Fruit fly (Drosophila melanogaster) whole organism, pupa: ENCODE results near the gene CG12171.

Experiments
- CG12605 ChIP-seq: fragments of 200-800 bp; sonication (Bioruptor generic); IDR thresholded peaks from 2 replicates; pipeline ENCODE4 v1.3.6; 2022; ENCODE audit warnings: missing biosample characterization, missing genetic modification characterization
- CG14655 ChIP-seq: fragments of 200-800 bp; sonication (Bioruptor generic); optimal IDR thresholded peaks from 3 replicates; lab custom pipeline; 2017; ENCODE audit warnings: mild to moderate bottlenecking, missing biosample characterization, missing genetic modification reagents, missing genetic modification characterization
- CG15710 ChIP-seq: fragments of 200-800 bp; sonication (Bioruptor generic); optimal IDR thresholded peaks from 2 replicates; lab custom pipeline; 2018; ENCODE audit warnings: missing biosample characterization, mild to moderate bottlenecking, missing genetic modification characterization, moderate library complexity
- CG17806 ChIP-seq: fragments of 200-800 bp; sonication (Bioruptor generic); optimal IDR thresholded peaks from 2 replicates; lab custom pipeline; 2018; ENCODE audit warnings: missing biosample characterization, mild to moderate bottlenecking, missing genetic modification characterization, moderate library complexity
- CG32121 ChIP-seq: fragments of 200-800 bp; sonication (Bioruptor generic); IDR thresholded peaks from 2 replicates; pipeline ENCODE4 v1.3.6; 2022; ENCODE audit warnings: missing biosample characterization, missing genetic modification characterization
- CG8159 ChIP-seq: fragments of 200-800 bp; sonication (Bioruptor generic); optimal IDR thresholded peaks from 3 replicates; lab custom pipeline; 2018; ENCODE audit warnings: missing biosample characterization, mild to moderate bottlenecking, missing genetic modification characterization, moderate library complexity
- CG9948 ChIP-seq: fragments of 200-800 bp; sonication (Bioruptor generic); optimal IDR thresholded peaks from 2 replicates; lab custom pipeline; 2018; ENCODE audit warnings: missing biosample characterization, mild to moderate bottlenecking, missing genetic modification characterization, moderate library complexity
- EcR ChIP-seq: fragments of 200-800 bp; sonication (Bioruptor generic); optimal IDR thresholded peaks from 3 replicates; lab custom pipeline; 2019; ENCODE audit warnings: missing biosample characterization, missing genetic modification characterization, mild to moderate bottlenecking, moderate library complexity, missing genetic modification reagents
- Pif1B ChIP-seq: fragments of 200-800 bp; sonication (Bioruptor generic); optimal IDR thresholded peaks from 3 replicates; lab custom pipeline; 2016; ENCODE audit warnings: missing biosample characterization, missing genetic modification characterization
- fd96Ca ChIP-seq: fragments of 200-800 bp; sonication (Bioruptor generic); IDR thresholded peaks from 3 replicates; pipeline ENCODE4 v1.3.6; 2022; ENCODE audit warnings: missing biosample characterization, missing genetic modification characterization
- rn ChIP-seq: fragments of 200-800 bp; sonication (Bioruptor generic); IDR thresholded peaks from 2 replicates; pipeline ENCODE4 v1.3.6; 2022; ENCODE audit warnings: missing biosample characterization, missing genetic modification characterization

DNA sequence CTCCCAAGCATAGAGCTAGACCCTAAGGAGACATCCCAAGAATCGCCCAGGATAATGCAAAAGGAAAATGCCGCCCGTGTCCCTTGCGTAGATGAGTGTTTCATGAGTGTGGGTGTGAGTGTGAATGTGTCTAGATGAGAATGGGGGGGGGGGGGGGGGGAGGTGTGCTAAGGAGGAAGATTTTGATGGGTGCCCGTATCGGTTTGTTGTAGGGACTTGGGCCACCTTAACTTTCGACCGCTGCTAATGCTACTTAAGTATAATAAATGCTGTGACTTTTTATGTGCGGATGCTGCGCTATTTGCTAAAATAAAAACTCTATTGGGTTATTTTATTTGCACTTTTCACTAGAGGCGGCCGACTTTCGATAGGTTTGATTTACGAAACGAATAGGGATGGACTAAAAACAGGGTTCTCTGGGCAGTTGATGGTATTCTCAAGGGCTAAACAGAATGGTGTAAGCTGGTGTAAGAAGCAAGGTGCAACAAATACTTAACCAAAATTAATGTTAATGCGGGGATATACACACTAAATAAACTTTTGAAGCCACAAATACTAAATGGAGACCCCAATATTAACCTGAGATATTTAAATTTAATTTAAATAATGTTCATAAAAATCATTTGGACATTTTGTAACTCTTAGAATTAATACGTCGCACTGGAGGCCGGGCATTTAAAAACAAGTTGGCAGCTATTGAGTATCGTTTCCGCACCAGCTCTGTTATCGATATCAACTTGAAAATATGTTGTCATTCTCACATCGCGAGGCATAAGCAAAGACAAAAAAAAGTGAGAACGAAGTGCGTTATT lies 35.7 kb downstream of the CG12171 start, which contains the start of the genes Xe7 and Atg17:
- peak; percentile 83 for TF ChIP-seq Pif1B (GFP tag; lab: Kevin White, UChicago)
- peak; percentile 83 for TF ChIP-seq rn (GFP tag; lab: Robert Waterston, UW)
- no peak for TF ChIP-seq EcR
- TF ChIP-seq CG15710 (tag; lab: Kevin White, UChicago): peak; percentile 92
- TF ChIP-seq CG12605 (GFP tag; lab: Robert Waterston, UW): peak; percentile 60
- peak; percentile 93 for TF ChIP-seq fd96Ca (GFP tag; lab: Robert Waterston, UW)
- TF ChIP-seq CG8159 (tag; lab: Kevin White, UChicago): peak; percentile 88
- TF ChIP-seq CG32121 (GFP tag; lab: Robert Waterston, UW): peak; percentile 88
- TF ChIP-seq CG14655 (GFP tag; lab: Kevin White, UChicago): no peak
- peak; percentile 86 for TF ChIP-seq CG17806 (tag; lab: Kevin White, UChicago)
- peak; percentile 89 for TF ChIP-seq CG9948 (tag; lab: Kevin White, UChicago)
